Worm (Caenorhabditis elegans) whole organism, early embryonic: Measurements from ENCODE around the gene F45G2.7.

Experiments used
- B0310.2 ChIP-seq: sonication (generic microtip); optimal IDR thresholded peaks from 2 replicates; lab custom pipeline; 2016; ENCODE audit warnings: mild to moderate bottlenecking, missing genetic modification characterization, missing compliant biosample characterization
- F13C5.2 ChIP-seq: sonication (generic microtip); optimal IDR thresholded peaks from 2 replicates; lab custom pipeline; 2017; ENCODE audit warnings: mild to moderate bottlenecking, missing genetic modification characterization, inconsistent platforms, missing compliant biosample characterization
- aly-1 ChIP-seq: sonication (generic microtip); optimal IDR thresholded peaks from 2 replicates; lab custom pipeline; 2016; ENCODE audit warnings: missing genetic modification characterization, missing compliant biosample characterization
- ama-1 ChIP-seq: fragments of 150-350 bp; optimal IDR thresholded peaks from 2 replicates; lab custom pipeline; 2014
- ceh-13 ChIP-seq: fragments of 200-800 bp; sonication (Bioruptor generic); optimal IDR thresholded peaks from 2 replicates; lab custom pipeline; 2018; ENCODE audit warnings: mild to moderate bottlenecking, missing genetic modification characterization, missing compliant biosample characterization
- ceh-36 ChIP-seq: sonication (generic microtip); optimal IDR thresholded peaks from 2 replicates; lab custom pipeline; 2016; ENCODE audit warnings: missing genetic modification characterization, inconsistent platforms, missing compliant biosample characterization
- ets-7 ChIP-seq: sonication (generic microtip); optimal IDR thresholded peaks from 2 replicates; lab custom pipeline; 2016; ENCODE audit warnings: missing genotype, missing genetic modification characterization, missing compliant biosample characterization
- flt-1 ChIP-seq: fragments of 200-800 bp; sonication (Bioruptor generic); IDR thresholded peaks from 2 replicates; pipeline ENCODE4 v1.3.6; 2022; ENCODE audit warnings: missing genetic modification characterization, missing compliant biosample characterization
- hmbx-1 ChIP-seq: sonication (generic microtip); optimal IDR thresholded peaks from 2 replicates; lab custom pipeline; 2016; ENCODE audit warnings: mild to moderate bottlenecking, missing genetic modification characterization, missing compliant biosample characterization
- hmg-4 ChIP-seq: fragments of 200-800 bp; sonication (Bioruptor generic); optimal IDR thresholded peaks from 2 replicates; lab custom pipeline; 2018; ENCODE audit warnings: mild to moderate bottlenecking, missing genetic modification characterization, missing compliant biosample characterization
- hnd-1 ChIP-seq: sonication (generic microtip); optimal IDR thresholded peaks from 2 replicates; lab custom pipeline; 2016; ENCODE audit warnings: missing genetic modification characterization, missing compliant biosample characterization
- pes-1 ChIP-seq: fragments of 200-800 bp; sonication (Bioruptor generic); IDR thresholded peaks from 2 replicates; pipeline ENCODE4 v1.3.6; 2022; ENCODE audit warnings: missing genetic modification reagents, missing genetic modification characterization, missing compliant biosample characterization
- scrt-1 ChIP-seq: fragments of 200-800 bp; sonication (Bioruptor generic); IDR thresholded peaks from 2 replicates; pipeline ENCODE4 v1.3.6; 2022; ENCODE audit warnings: missing genetic modification characterization, missing compliant biosample characterization
- sea-1 ChIP-seq: fragments of 200-800 bp; sonication (Bioruptor generic); conservative IDR thresholded peaks from 2 replicates; pipeline ENCODE4 v1.3.6; 2022; ENCODE audit warnings: missing genetic modification characterization, missing compliant biosample characterization
- tbx-11 ChIP-seq: fragments of 200-800 bp; sonication (Bioruptor generic); IDR thresholded peaks from 2 replicates; pipeline ENCODE4 v1.3.6; 2022; ENCODE audit warnings: missing genetic modification characterization, missing compliant biosample characterization
- tbx-37 ChIP-seq: fragments of 200-800 bp; sonication (Bioruptor generic); conservative IDR thresholded peaks from 2 replicates; pipeline ENCODE4 v1.3.6; 2022; ENCODE audit warnings: missing genetic modification reagents, missing genetic modification characterization, missing compliant biosample characterization
- tra-4 ChIP-seq: sonication (generic microtip); optimal IDR thresholded peaks from 2 replicates; lab custom pipeline; 2017; ENCODE audit warnings: missing genetic modification characterization, missing compliant biosample characterization

The F45G2.7 gene

DNA sequence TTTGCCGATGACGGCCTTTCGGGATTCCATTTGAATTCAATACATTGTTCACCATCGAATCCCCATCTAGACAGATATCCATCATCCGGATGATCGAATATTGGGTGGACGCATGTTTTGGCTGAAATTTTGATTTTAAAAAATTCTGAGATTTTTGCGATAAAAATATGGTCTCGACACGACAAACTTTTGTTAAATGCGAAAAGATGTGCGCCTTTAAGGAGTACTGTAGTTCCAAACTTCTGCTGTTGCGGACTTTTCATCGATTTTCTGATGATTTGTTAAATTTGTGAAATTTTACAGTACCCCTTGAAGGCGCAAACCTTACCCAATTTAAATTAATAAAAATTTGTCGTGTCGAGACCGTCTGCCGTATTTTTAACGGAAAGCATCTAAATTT is 6.5 kb downstream of the F45G2.7 start:
- TF ChIP-seq hmbx-1 (tag; lab: Kevin White, UChicago) (no peak), sea-1 (GFP tag; lab: Robert Waterston, UW) (no peak), F13C5.2 (tag; lab: Kevin White, UChicago) (no peak), ets-7 (no peak), ceh-13 (GFP tag; lab: Kevin White, UChicago) (no peak), ceh-36 (tag; lab: Kevin White, UChicago) (no peak), pes-1 (GFP tag; lab: Robert Waterston, UW) (no peak), tbx-37 (GFP tag; lab: Robert Waterston, UW) (no peak), tbx-11 (GFP tag; lab: Robert Waterston, UW) (no peak), hmg-4 (no peak)

DNA sequence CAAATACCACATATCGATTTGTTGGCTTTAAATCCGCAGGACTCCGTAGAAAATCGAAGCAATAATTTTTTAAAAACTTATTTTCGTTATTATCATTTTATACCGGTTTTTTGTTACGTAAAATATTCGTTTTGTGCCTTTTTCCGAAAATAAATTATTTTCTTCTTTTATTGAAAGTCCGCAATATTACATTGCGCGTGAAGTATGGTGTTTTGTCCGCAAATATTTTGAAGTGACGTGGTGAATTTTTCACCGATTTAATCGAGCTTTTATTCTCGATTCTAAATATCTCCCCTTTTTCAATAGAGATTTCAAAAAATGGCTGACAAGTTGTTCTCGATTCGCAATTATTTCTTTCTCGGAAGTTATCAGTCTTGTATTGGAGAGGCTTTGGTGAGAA is 8.3 kb downstream of the F45G2.7 start, which contains the start of gene cope-1:
TSS of gene cope-1 (plus strand) at position 229 of the 400 bp plus-strand sequence.
- TF ChIP-seq ceh-36 (tag; lab: Kevin White, UChicago) = no peak
- TF ChIP-seq ceh-13 (GFP tag; lab: Kevin White, UChicago) = no peak
- TF ChIP-seq scrt-1 (GFP tag; lab: Robert Waterston, UW) = no peak
- TF ChIP-seq hnd-1 = no peak
- no peak for TF ChIP-seq pes-1 (GFP tag; lab: Robert Waterston, UW)
- TF ChIP-seq F13C5.2 (tag; lab: Kevin White, UChicago) = no peak
- no peak for TF ChIP-seq tra-4 (tag; lab: Kevin White, UChicago)
- TF ChIP-seq aly-1 (tag; lab: Kevin White, UChicago) = no peak

DNA sequence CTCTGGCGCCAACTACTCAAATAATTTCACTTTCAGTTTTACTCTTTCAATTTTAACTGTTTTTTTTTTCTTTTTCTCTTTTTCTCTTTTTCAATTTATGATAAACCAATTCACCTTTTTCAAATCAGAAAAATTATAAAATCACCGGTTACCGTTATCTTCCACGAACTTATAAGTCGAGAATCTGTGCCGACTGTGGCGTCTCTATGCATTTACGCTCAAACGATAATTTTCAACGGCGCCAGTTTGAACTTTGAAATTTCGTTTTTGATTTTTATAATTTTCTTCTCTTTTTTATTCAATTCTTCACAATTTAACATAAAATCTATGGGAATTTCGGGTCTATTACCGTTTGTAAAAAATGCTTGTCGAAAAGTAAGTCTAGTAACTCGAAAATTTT is 10.9 kb downstream of the F45G2.7 start, which contains the start of gene exo-1:
TSS of gene exo-1 (plus strand) at position 101 of the 400 bp plus-strand sequence.
- TF ChIP-seq flt-1 (GFP tag; lab: Robert Waterston, UW) = no peak
- no peak for TF ChIP-seq scrt-1 (GFP tag; lab: Robert Waterston, UW)
- no peak for TF ChIP-seq ceh-36 (tag; lab: Kevin White, UChicago)
- TF ChIP-seq hmg-4 = no peak
- TF ChIP-seq ets-7 = no peak
- TF ChIP-seq sea-1 (GFP tag; lab: Robert Waterston, UW) = no peak
- TF ChIP-seq tbx-37 (GFP tag; lab: Robert Waterston, UW) = no peak
- TF ChIP-seq tbx-11 (GFP tag; lab: Robert Waterston, UW) = no peak
- no peak for TF ChIP-seq ceh-13 (GFP tag; lab: Kevin White, UChicago)
- TF ChIP-seq hmbx-1 (tag; lab: Kevin White, UChicago) = no peak
- TF ChIP-seq pes-1 (GFP tag; lab: Robert Waterston, UW) = no peak
- TF ChIP-seq ama-1 (lab: Kevin White, UChicago) = no peak
- TF ChIP-seq hnd-1 = no peak
- no peak for TF ChIP-seq F13C5.2 (tag; lab: Kevin White, UChicago)
- no peak for TF ChIP-seq tra-4 (tag; lab: Kevin White, UChicago)
- TF ChIP-seq B0310.2 (tag; lab: Kevin White, UChicago) = no peak
- no peak for TF ChIP-seq aly-1 (tag; lab: Kevin White, UChicago)

DNA sequence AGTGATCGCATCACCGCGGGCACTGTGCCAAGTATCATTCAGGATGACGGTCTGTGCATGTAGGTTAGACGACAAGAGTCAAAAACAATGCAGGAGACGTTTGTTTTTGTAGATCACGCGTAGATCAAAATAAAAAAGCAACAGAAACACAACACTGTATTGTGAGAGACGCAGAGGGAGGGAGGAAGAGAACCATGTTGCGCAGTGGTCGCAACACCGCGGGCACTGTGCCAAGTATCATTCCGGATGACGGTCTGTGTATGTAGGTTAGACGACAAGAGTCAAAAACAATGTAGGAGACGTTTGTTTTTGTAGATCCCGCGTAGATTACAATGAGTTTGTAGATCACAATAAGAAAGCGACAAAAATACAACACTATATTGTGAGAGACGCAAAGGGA is 15.3 kb downstream of the F45G2.7 start:
- TF ChIP-seq tbx-11 (GFP tag; lab: Robert Waterston, UW) (no peak), ets-7 (no peak), ama-1 (lab: Kevin White, UChicago) (no peak), hmbx-1 (tag; lab: Kevin White, UChicago) (no peak), ceh-36 (tag; lab: Kevin White, UChicago) (no peak), sea-1 (GFP tag; lab: Robert Waterston, UW) (no peak), aly-1 (tag; lab: Kevin White, UChicago) (no peak), hnd-1 (no peak), tra-4 (tag; lab: Kevin White, UChicago) (no peak)

DNA sequence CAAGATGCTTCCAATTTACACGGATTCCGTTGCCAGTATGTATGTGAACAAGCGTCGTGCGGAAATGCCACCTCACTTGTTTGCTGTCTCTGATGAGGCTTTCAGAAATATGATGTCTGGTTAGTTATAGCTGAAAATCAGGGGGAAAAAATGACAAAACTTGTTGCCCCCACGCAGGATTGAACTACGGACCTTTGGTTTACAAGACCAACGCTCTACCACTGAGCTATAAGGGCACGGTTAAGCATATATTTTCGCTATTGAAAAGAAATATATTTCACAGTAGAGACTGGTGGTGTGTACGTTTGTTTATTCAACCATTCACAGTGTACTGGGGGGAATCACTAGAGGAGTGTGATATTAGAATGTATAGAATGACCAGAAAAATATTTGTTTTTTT is 23.1 kb downstream of the F45G2.7 start:
- no peak for TF ChIP-seq tbx-11 (GFP tag; lab: Robert Waterston, UW)
- no peak for TF ChIP-seq ama-1 (lab: Kevin White, UChicago)
- TF ChIP-seq hnd-1 = no peak
- TF ChIP-seq ceh-36 (tag; lab: Kevin White, UChicago) = no peak
- no peak for TF ChIP-seq F13C5.2 (tag; lab: Kevin White, UChicago)
- TF ChIP-seq hmbx-1 (tag; lab: Kevin White, UChicago) = no peak
- no peak for TF ChIP-seq scrt-1 (GFP tag; lab: Robert Waterston, UW)
- no peak for TF ChIP-seq aly-1 (tag; lab: Kevin White, UChicago)
- TF ChIP-seq tbx-37 (GFP tag; lab: Robert Waterston, UW) = no peak
- TF ChIP-seq hmg-4 = no peak

DNA sequence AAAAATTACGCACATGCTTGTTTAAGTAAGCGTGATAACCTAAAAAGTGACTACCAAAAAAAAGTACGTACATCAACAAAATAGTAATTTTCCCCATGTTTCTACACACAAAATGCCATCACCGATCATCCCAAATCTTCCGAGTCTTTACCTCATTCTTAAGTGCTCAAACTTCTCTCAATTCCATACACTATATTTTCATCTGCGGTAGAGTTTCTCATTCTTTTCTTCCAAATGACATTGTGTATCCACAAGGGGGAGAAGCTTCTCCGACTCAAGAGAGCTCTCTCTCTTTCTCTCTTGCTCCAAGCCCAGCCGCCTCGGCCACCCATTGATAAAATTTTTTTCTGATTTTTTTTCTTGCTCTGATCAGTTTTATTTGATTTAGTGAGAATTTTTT is 24.8 kb downstream of the F45G2.7 start, which contains the start of gene myo-6:
TSS of gene myo-6 (plus strand) at position 301 of the 400 bp plus-strand sequence.
- TF ChIP-seq hmg-4 (no peak), ceh-36 (tag; lab: Kevin White, UChicago) (no peak), tbx-11 (GFP tag; lab: Robert Waterston, UW) (no peak), hnd-1 (no peak)

DNA sequence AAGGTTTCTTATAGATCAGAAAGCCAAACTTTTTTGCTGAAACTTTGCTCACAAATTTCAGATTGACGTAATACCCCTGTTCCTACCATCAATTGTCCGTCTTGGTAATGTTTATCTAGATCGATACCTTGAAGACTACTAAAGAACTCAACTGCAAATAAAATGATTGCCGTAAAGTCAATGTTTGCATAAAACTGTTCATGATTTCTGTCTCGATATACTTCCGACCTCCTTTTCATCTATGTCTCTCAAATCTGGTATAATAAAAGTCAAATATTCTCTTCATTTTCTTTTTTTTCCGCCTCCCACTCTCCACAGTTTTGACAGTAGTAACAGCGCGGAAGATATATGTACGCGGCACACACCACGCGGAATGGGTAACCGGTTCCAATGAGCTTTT is 28.8 kb downstream of the F45G2.7 start, which contains the start of gene nas-1:
TSS of gene nas-1 (plus strand) at position 301 of the 400 bp plus-strand sequence.
- TF ChIP-seq pes-1 (GFP tag; lab: Robert Waterston, UW) (no peak), ets-7 (no peak), ceh-36 (tag; lab: Kevin White, UChicago) (no peak), tbx-11 (GFP tag; lab: Robert Waterston, UW) (no peak), ceh-13 (GFP tag; lab: Kevin White, UChicago) (no peak), B0310.2 (tag; lab: Kevin White, UChicago) (no peak), sea-1 (GFP tag; lab: Robert Waterston, UW) (no peak), F13C5.2 (tag; lab: Kevin White, UChicago) (no peak), aly-1 (tag; lab: Kevin White, UChicago) (no peak), hmg-4 (no peak)

DNA sequence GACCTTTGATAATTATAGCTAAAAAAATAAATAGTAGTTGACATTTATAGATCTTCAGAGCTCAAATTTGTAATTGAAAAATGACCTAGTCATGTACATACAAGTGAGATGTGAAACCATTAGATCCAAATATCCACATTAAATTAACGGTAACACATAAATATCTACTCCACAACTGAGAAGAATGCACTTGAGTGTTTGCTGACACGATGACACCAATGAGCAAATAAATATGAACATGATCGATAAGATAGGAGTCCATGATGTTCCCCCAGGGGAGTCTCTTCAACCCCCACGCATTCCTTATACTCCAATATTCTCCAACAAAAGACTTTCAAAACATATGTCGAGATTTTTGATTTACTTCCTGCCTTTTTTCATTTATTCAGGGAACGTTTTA is 29.9 kb downstream of the F45G2.7 start, which contains the start of gene ttr-52:
TSS of gene ttr-52 (plus strand) at position 301 of the 400 bp plus-strand sequence.
- no peak for TF ChIP-seq hmbx-1 (tag; lab: Kevin White, UChicago)
- TF ChIP-seq pes-1 (GFP tag; lab: Robert Waterston, UW) = no peak
- no peak for TF ChIP-seq F13C5.2 (tag; lab: Kevin White, UChicago)
- TF ChIP-seq tbx-37 (GFP tag; lab: Robert Waterston, UW) = no peak
- no peak for TF ChIP-seq sea-1 (GFP tag; lab: Robert Waterston, UW)
- TF ChIP-seq ceh-13 (GFP tag; lab: Kevin White, UChicago) = no peak
- no peak for TF ChIP-seq tra-4 (tag; lab: Kevin White, UChicago)
- no peak for TF ChIP-seq ama-1 (lab: Kevin White, UChicago)
- TF ChIP-seq ceh-36 (tag; lab: Kevin White, UChicago) = no peak
- no peak for TF ChIP-seq tbx-11 (GFP tag; lab: Robert Waterston, UW)
- TF ChIP-seq aly-1 (tag; lab: Kevin White, UChicago) = no peak
- no peak for TF ChIP-seq hmg-4
- TF ChIP-seq B0310.2 (tag; lab: Kevin White, UChicago) = no peak
- TF ChIP-seq hnd-1 = no peak
- TF ChIP-seq ets-7 = no peak
- no peak for TF ChIP-seq scrt-1 (GFP tag; lab: Robert Waterston, UW)
- no peak for TF ChIP-seq flt-1 (GFP tag; lab: Robert Waterston, UW)
